Worm (Caenorhabditis elegans) whole organism, mixed stage, embryonic: ENCODE measurements around the gene R07G3.7.
A peak's percentile ranks its signal among the peaks of the same experiment; 100 is the strongest.

Source experiments
- cnd-1 ChIP-seq: fragments of 200-800 bp; sonication (Bioruptor generic); optimal IDR thresholded peaks from 2 replicates; lab custom pipeline; 2018; ENCODE audit warnings: mild to moderate bottlenecking, missing genetic modification characterization, missing compliant biosample characterization
- mab-5 ChIP-seq: fragments of 150-350 bp; optimal IDR thresholded peaks from 2 replicates; lab custom pipeline; 2014; ENCODE audit warnings: missing biosample characterization, missing genetic modification characterization
- nhr-28 ChIP-seq: fragments of 150-350 bp; optimal IDR thresholded peaks from 2 replicates; lab custom pipeline; 2014; ENCODE audit warnings: missing biosample characterization, missing genetic modification characterization
- unc-62 ChIP-seq: fragments of 150-350 bp; optimal IDR thresholded peaks from 2 replicates; lab custom pipeline; 2014; ENCODE audit warnings: missing biosample characterization, missing genetic modification reagents, missing genetic modification characterization

- TF ChIP-seq nhr-28, result no peak
- no peak for TF ChIP-seq mab-5 (tag; lab: Kevin White, UChicago)
- peak; percentile 3 for TF ChIP-seq unc-62 (GFP tag; lab: Kevin White, UChicago)
- TF ChIP-seq cnd-1 (tag; lab: Kevin White, UChicago), result no peak
These were observed 48.6 kb upstream of the R07G3.7 start, which contains the start of gene alfa-1 for ce11 chrII:7662008-7662686.
